Worm (Caenorhabditis elegans) whole organism, L2 larva: ENCODE results near the gene T12G3.4.
A peak's percentile ranks its signal among the peaks of the same experiment; 100 is the strongest.

Experiments used
- C34F6.9 ChIP-seq: fragments of 150-350 bp; optimal IDR thresholded peaks from 2 replicates; lab custom pipeline; 2014; ENCODE audit warnings: missing biosample characterization, missing genetic modification characterization
- F13H6.1 ChIP-seq: sonication (generic microtip); optimal IDR thresholded peaks from 2 replicates; lab custom pipeline; 2016; ENCODE audit warnings: missing genetic modification characterization, missing compliant biosample characterization
- R02D3.7 ChIP-seq: fragments of 150-350 bp; optimal IDR thresholded peaks from 2 replicates; lab custom pipeline; 2014; ENCODE audit warnings: missing biosample characterization, missing genetic modification characterization
- Y55F3AM.14 ChIP-seq: fragments of 200-800 bp; sonication (Bioruptor generic); optimal IDR thresholded peaks from 2 replicates; lab custom pipeline; 2018; ENCODE audit warnings: mild to moderate bottlenecking, missing genetic modification characterization, missing compliant biosample characterization
- ZK546.5 ChIP-seq: sonication (generic microtip); optimal IDR thresholded peaks from 2 replicates; lab custom pipeline; 2017; ENCODE audit warnings: missing biosample characterization, missing genetic modification characterization
- alr-1 ChIP-seq: fragments of 150-350 bp; optimal IDR thresholded peaks from 2 replicates; lab custom pipeline; 2014; ENCODE audit warnings: missing biosample characterization, missing genetic modification characterization
- ama-1 ChIP-seq: fragments of 150-350 bp; optimal IDR thresholded peaks from 2 replicates; lab custom pipeline; 2018; ENCODE audit warnings: inconsistent platforms
- blmp-1 ChIP-seq: sonication (generic microtip); optimal IDR thresholded peaks from 2 replicates; lab custom pipeline; 2017; ENCODE audit warnings: missing genetic modification characterization, mild to moderate bottlenecking, missing compliant biosample characterization, antibody characterized with exemption, moderate library complexity; ENCODE audit not compliant: insufficient read depth
- ceh-16 ChIP-seq: fragments of 150-350 bp; optimal IDR thresholded peaks from 2 replicates; lab custom pipeline; 2014; ENCODE audit warnings: missing biosample characterization, missing genetic modification characterization
- ceh-82 ChIP-seq: fragments of 150-350 bp; optimal IDR thresholded peaks from 2 replicates; lab custom pipeline; 2014; ENCODE audit warnings: missing biosample characterization, missing genetic modification characterization
- crh-2 ChIP-seq: sonication (generic microtip); optimal IDR thresholded peaks from 2 replicates; lab custom pipeline; 2017; ENCODE audit warnings: missing biosample characterization, missing genetic modification characterization
- dmd-4 ChIP-seq: sonication (generic microtip); optimal IDR thresholded peaks from 2 replicates; lab custom pipeline; 2017; ENCODE audit warnings: missing biosample characterization, missing genetic modification characterization
- egl-27 ChIP-seq: sonication (generic microtip); optimal IDR thresholded peaks from 3 replicates; lab custom pipeline; 2017; ENCODE audit warnings: missing biosample characterization, missing genetic modification reagents, missing genetic modification characterization
- elt-1 ChIP-seq: fragments of 150-350 bp; optimal IDR thresholded peaks from 2 replicates; lab custom pipeline; 2014; ENCODE audit warnings: missing biosample characterization, missing genetic modification characterization
- lin-11 ChIP-seq: fragments of 150-350 bp; sonication (generic microtip); optimal IDR thresholded peaks from 2 replicates; lab custom pipeline; 2014; ENCODE audit warnings: missing biosample characterization, missing genetic modification characterization, inconsistent platforms, mixed read lengths
- lin-13 ChIP-seq: fragments of 150-350 bp; optimal IDR thresholded peaks from 2 replicates; lab custom pipeline; 2014; ENCODE audit warnings: missing biosample characterization, missing genetic modification reagents, missing genetic modification characterization
- lsy-2 ChIP-seq, 2 experiments: fragments of 150-350 bp in 1 of 2; sonication (generic microtip) in 1 of 2; optimal IDR thresholded peaks; 2 replicates each; lab custom pipeline; 2014 to 2017; ENCODE audit warnings: missing biosample characterization in 2 of 2, missing genetic modification characterization in 2 of 2
- mab-5 ChIP-seq: fragments of 150-350 bp; optimal IDR thresholded peaks from 2 replicates; lab custom pipeline; 2014; ENCODE audit warnings: missing biosample characterization, missing genetic modification characterization
- mbf-1 ChIP-seq: sonication (generic microtip); optimal IDR thresholded peaks from 2 replicates; lab custom pipeline; 2017; ENCODE audit warnings: missing biosample characterization, missing genetic modification characterization
- nhr-10 ChIP-seq: sonication (generic microtip); optimal IDR thresholded peaks from 2 replicates; lab custom pipeline; 2017; ENCODE audit warnings: missing biosample characterization, missing genetic modification characterization
- nhr-11 ChIP-seq: fragments of 150-350 bp; optimal IDR thresholded peaks from 2 replicates; lab custom pipeline; 2014; ENCODE audit warnings: missing biosample characterization, missing genetic modification characterization
- nhr-12 ChIP-seq: fragments of 150-350 bp; optimal IDR thresholded peaks from 2 replicates; lab custom pipeline; 2014; ENCODE audit warnings: missing biosample characterization, missing genetic modification characterization
- nhr-129 ChIP-seq: fragments of 150-350 bp; optimal IDR thresholded peaks from 2 replicates; lab custom pipeline; 2014; ENCODE audit warnings: missing biosample characterization, missing genetic modification characterization
- nhr-21 ChIP-seq: fragments of 150-350 bp; optimal IDR thresholded peaks from 2 replicates; lab custom pipeline; 2014; ENCODE audit warnings: missing biosample characterization, missing genetic modification characterization
- nhr-23 ChIP-seq: fragments of 150-350 bp; optimal IDR thresholded peaks from 2 replicates; lab custom pipeline; 2014; ENCODE audit warnings: missing biosample characterization, missing genetic modification reagents, missing genetic modification characterization
- nhr-237 ChIP-seq: fragments of 150-350 bp; optimal IDR thresholded peaks from 2 replicates; lab custom pipeline; 2014; ENCODE audit warnings: missing biosample characterization, missing genetic modification characterization
- nhr-6 ChIP-seq: fragments of 150-350 bp; optimal IDR thresholded peaks from 2 replicates; lab custom pipeline; 2014; ENCODE audit warnings: missing biosample characterization, missing genetic modification characterization
- nhr-77 ChIP-seq: fragments of 150-350 bp; optimal IDR thresholded peaks from 2 replicates; lab custom pipeline; 2014; ENCODE audit warnings: missing biosample characterization, missing genetic modification characterization
- skn-1 ChIP-seq: sonication (generic microtip); optimal IDR thresholded peaks from 2 replicates; lab custom pipeline; 2017; ENCODE audit warnings: missing biosample characterization, missing genetic modification characterization
- sma-3 ChIP-seq: sonication (generic microtip); optimal IDR thresholded peaks from 2 replicates; lab custom pipeline; 2016; ENCODE audit warnings: missing genetic modification reagents, missing genetic modification characterization, missing compliant biosample characterization
- sma-9 ChIP-seq, 2 experiments: fragments of 150-350 bp in 1 of 2; sonication (generic microtip) in 1 of 2; optimal IDR thresholded peaks; 2 replicates each; lab custom pipeline; 2014 to 2016; ENCODE audit warnings: missing genetic modification characterization in 2 of 2, mild to moderate bottlenecking in 1 of 2, missing biosample characterization in 1 of 2, missing compliant biosample characterization in 1 of 2, missing genetic modification reagents in 1 of 2, moderate library complexity in 1 of 2
- unc-39 ChIP-seq: fragments of 150-350 bp; optimal IDR thresholded peaks from 2 replicates; lab custom pipeline; 2014; ENCODE audit warnings: missing biosample characterization, missing genetic modification characterization
- unc-55 ChIP-seq: fragments of 150-350 bp; sonication (generic microtip); optimal IDR thresholded peaks from 3 replicates; lab custom pipeline; 2014; ENCODE audit warnings: missing biosample characterization, missing genetic modification reagents, missing genetic modification characterization
- unc-62 ChIP-seq: fragments of 150-350 bp; optimal IDR thresholded peaks from 2 replicates; lab custom pipeline; 2014; ENCODE audit warnings: missing biosample characterization, missing genetic modification reagents, missing genetic modification characterization
- zag-1 ChIP-seq: fragments of 150-350 bp; optimal IDR thresholded peaks from 2 replicates; lab custom pipeline; 2014; ENCODE audit warnings: missing biosample characterization, missing genetic modification characterization
- ztf-4 ChIP-seq: fragments of 150-350 bp; optimal IDR thresholded peaks from 2 replicates; lab custom pipeline; 2014; ENCODE audit warnings: missing biosample characterization, missing genetic modification characterization

The T12G3.4 gene

DNA sequence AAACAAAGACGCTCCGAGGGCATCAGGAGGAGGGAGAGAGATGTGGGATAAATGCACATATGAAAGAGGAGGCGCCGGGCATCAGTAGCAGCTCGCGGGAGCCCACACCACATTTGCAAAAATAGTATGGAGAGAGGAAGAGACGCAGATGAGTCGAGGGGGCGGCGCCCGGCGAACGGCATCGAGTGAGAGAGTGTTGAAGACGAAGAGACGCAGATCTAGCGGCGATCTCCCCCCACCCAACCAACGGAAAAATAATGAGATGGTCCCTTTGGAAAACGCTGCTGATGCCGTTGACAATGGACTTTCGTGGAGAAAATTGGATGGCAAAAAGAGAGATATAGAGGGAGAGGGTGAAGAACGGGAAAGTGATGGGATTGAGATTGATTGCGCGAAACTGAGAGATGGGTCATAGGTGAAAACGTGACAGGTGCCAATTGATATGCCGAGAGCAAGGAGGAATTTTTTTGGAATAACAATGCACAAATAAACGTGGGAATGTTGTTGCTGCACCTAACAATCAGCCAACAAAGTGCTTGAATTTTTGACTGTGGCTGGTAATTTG, 35.5 kb upstream of the T12G3.4 start:
- peak; percentile 18 for TF ChIP-seq mab-5 (tag; lab: Kevin White, UChicago)
- no peak for TF ChIP-seq skn-1
- no peak for TF ChIP-seq nhr-237
- no peak for TF ChIP-seq ceh-16 (tag; lab: Kevin White, UChicago)
- no peak for TF ChIP-seq crh-2 (tag; lab: Kevin White, UChicago)
- TF ChIP-seq egl-27 (tag; lab: Kevin White, UChicago): no peak
- TF ChIP-seq nhr-10 (tag; lab: Kevin White, UChicago): no peak
- TF ChIP-seq sma-9 (GFP tag; optimal IDR thresholded peaks at IDR 0.05; lab: Kevin White, UChicago): peak; percentile 68
- TF ChIP-seq sma-9 (tag; optimal IDR thresholded peaks at IDR 0.05; lab: Kevin White, UChicago): no peak
- peak; percentile 80 for TF ChIP-seq F13H6.1 (tag; lab: Kevin White, UChicago)
- no peak for TF ChIP-seq mbf-1 (tag; lab: Kevin White, UChicago)
- no peak for TF ChIP-seq R02D3.7 (tag; lab: Kevin White, UChicago)
- no peak for TF ChIP-seq dmd-4 (tag; lab: Kevin White, UChicago)
- TF ChIP-seq nhr-129 (tag; lab: Kevin White, UChicago): peak; percentile 72
- peak in 1 of 2 experiments; percentile 6 for TF ChIP-seq lsy-2 (tag; optimal IDR thresholded peaks at IDR 0.05; lab: Kevin White, UChicago)
- no peak for TF ChIP-seq ztf-4 (tag; lab: Kevin White, UChicago)
- no peak for TF ChIP-seq ZK546.5 (tag; lab: Kevin White, UChicago)
- TF ChIP-seq, all 48 proteins: peak for 5

DNA sequence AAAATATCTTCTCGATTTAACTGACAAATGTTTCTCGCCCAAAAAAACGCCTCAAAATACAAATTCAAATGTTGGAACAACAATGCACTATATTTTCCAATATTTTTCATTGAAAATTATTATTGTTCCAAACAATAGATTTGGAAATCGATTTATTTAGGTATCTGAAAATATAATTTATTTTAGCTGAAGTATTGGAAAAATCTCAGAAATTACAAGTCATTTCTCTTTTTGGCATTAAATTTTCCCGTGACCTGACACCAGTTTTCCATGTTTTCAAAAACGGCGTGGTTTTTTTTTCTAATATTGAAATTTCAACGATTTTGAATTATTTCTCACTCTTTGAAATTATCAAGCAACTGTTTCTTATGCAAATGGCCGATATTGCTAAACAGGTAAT, 34.9 kb upstream of the T12G3.4 start, which contains the start of gene spe-17:
TSS of gene spe-17 (plus strand) at position 301 of the 400 bp plus-strand sequence.
- TF ChIP-seq mbf-1 (tag; lab: Kevin White, UChicago): no peak
- TF ChIP-seq unc-39 (tag; lab: Kevin White, UChicago): no peak
- TF ChIP-seq F13H6.1 (tag; lab: Kevin White, UChicago): no peak
- TF ChIP-seq ceh-82 (tag; lab: Kevin White, UChicago): no peak
- TF ChIP-seq nhr-77 (tag; lab: Kevin White, UChicago): no peak
- TF ChIP-seq nhr-21 (tag; lab: Kevin White, UChicago): no peak
- no peak for TF ChIP-seq elt-1 (tag; lab: Kevin White, UChicago)
- no peak for TF ChIP-seq Y55F3AM.14 (GFP tag; lab: Kevin White, UChicago)
- no peak for TF ChIP-seq R02D3.7 (tag; lab: Kevin White, UChicago)
- TF ChIP-seq zag-1: no peak
- TF ChIP-seq unc-62 (GFP tag; lab: Kevin White, UChicago): no peak
- no peak for TF ChIP-seq ceh-16 (tag; lab: Kevin White, UChicago)
- no peak for TF ChIP-seq alr-1
- TF ChIP-seq mab-5 (tag; lab: Kevin White, UChicago): no peak
- TF ChIP-seq sma-3 (GFP tag; lab: Kevin White, UChicago): no peak
- no peak for TF ChIP-seq ZK546.5 (tag; lab: Kevin White, UChicago)
- TF ChIP-seq nhr-129 (tag; lab: Kevin White, UChicago): no peak

DNA sequence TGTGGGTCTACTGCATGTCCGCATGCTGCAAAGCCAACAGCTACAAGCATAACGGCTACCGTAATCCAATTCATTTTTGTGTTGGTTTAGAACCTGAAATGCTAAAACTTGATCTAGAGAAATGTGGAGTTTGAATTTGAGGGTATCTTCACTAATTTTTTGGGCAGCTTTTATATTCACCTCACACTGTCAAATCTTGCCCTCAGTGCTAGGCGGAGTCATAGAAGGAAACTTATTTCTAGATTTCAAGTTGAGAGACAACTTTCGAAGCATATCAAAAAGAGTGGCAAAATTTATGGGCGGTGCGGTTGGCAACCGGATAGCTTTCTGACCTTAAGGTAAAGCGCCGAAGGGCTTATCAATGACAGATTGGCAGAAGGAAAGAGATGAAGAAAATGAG, 32.5 kb upstream of the T12G3.4 start, which contains the start of gene lips-6:
TSS of gene lips-6 (minus strand) at position 101 of the 400 bp plus-strand sequence.
- TF ChIP-seq nhr-10 (tag; lab: Kevin White, UChicago) (no peak), mab-5 (tag; lab: Kevin White, UChicago) (no peak), blmp-1 (no peak), nhr-23 (tag; lab: Kevin White, UChicago) (no peak), nhr-129 (tag; lab: Kevin White, UChicago) (no peak), egl-27 (tag; lab: Kevin White, UChicago) (no peak), R02D3.7 (tag; lab: Kevin White, UChicago) (no peak), sma-3 (GFP tag; lab: Kevin White, UChicago) (no peak), C34F6.9 (tag; lab: Kevin White, UChicago) (no peak), unc-55 (GFP tag; lab: Kevin White, UChicago) (no peak), nhr-21 (tag; lab: Kevin White, UChicago) (no peak), nhr-6 (tag; lab: Kevin White, UChicago) (no peak), ama-1 (no peak), nhr-11 (tag; lab: Kevin White, UChicago) (no peak), crh-2 (tag; lab: Kevin White, UChicago) (no peak), lin-11 (tag; lab: Kevin White, UChicago) (no peak), skn-1 (no peak), nhr-12 (tag; lab: Kevin White, UChicago) (no peak), F13H6.1 (tag; lab: Kevin White, UChicago) (no peak), lin-13 (GFP tag; lab: Kevin White, UChicago) (no peak)
- TF ChIP-seq, all 48 proteins: peak for 0
